Worm (Caenorhabditis elegans) whole organism, mixed stage, embryonic: Measurements from ENCODE around the gene nspd-9.

ENCODE experiments used
- M03D4.4 ChIP-seq: sonication (generic microtip); optimal IDR thresholded peaks from 2 replicates; lab custom pipeline; 2017; ENCODE audit warnings: mild to moderate bottlenecking, missing genetic modification characterization, missing compliant biosample characterization
- bed-3 ChIP-seq: fragments of 200-800 bp; sonication (Bioruptor generic); optimal IDR thresholded peaks from 3 replicates; lab custom pipeline; 2018; ENCODE audit warnings: mild to moderate bottlenecking, missing genetic modification characterization, moderate library complexity, missing compliant biosample characterization
- blmp-1 ChIP-seq: fragments of 150-350 bp; optimal IDR thresholded peaks from 2 replicates; lab custom pipeline; 2014; ENCODE audit warnings: missing biosample characterization, missing genetic modification characterization
- ceh-43 ChIP-seq: fragments of 200-800 bp; sonication (Bioruptor generic); optimal IDR thresholded peaks from 2 replicates; lab custom pipeline; 2018; ENCODE audit warnings: mild to moderate bottlenecking, missing genetic modification characterization, moderate library complexity, missing compliant biosample characterization
- ceh-83 ChIP-seq: fragments of 200-800 bp; sonication (Bioruptor generic); optimal IDR thresholded peaks from 2 replicates; lab custom pipeline; 2018; ENCODE audit warnings: mild to moderate bottlenecking, missing genetic modification characterization, missing compliant biosample characterization
- ces-1 ChIP-seq: fragments of 150-350 bp; optimal IDR thresholded peaks from 2 replicates; lab custom pipeline; 2014; ENCODE audit warnings: missing biosample characterization, missing genetic modification reagents, missing genetic modification characterization
- cnd-1 ChIP-seq: fragments of 200-800 bp; sonication (Bioruptor generic); optimal IDR thresholded peaks from 2 replicates; lab custom pipeline; 2018; ENCODE audit warnings: mild to moderate bottlenecking, missing genetic modification characterization, missing compliant biosample characterization
- drap-1 ChIP-seq: fragments of 200-800 bp; sonication (Bioruptor generic); optimal IDR thresholded peaks from 3 replicates; lab custom pipeline; 2018; ENCODE audit warnings: mild to moderate bottlenecking, missing genetic modification characterization, missing compliant biosample characterization
- elt-1 ChIP-seq: sonication (generic microtip); optimal IDR thresholded peaks from 2 replicates; lab custom pipeline; 2017; ENCODE audit warnings: missing genetic modification characterization, mild to moderate bottlenecking, missing compliant biosample characterization, antibody characterized with exemption, moderate library complexity, borderline replicate concordance; ENCODE audit not compliant: insufficient read depth
- elt-3 ChIP-seq: fragments of 150-350 bp; optimal IDR thresholded peaks from 2 replicates; lab custom pipeline; 2014; ENCODE audit warnings: missing biosample characterization, missing genetic modification characterization
- ham-2 ChIP-seq: fragments of 200-800 bp; sonication (Bioruptor generic); optimal IDR thresholded peaks from 2 replicates; lab custom pipeline; 2018; ENCODE audit warnings: mild to moderate bottlenecking, missing genetic modification characterization, missing compliant biosample characterization
- hlh-1 ChIP-seq: fragments of 150-350 bp; optimal IDR thresholded peaks from 2 replicates; lab custom pipeline; 2014; ENCODE audit warnings: missing biosample characterization, missing genetic modification reagents, missing genetic modification characterization
- lin-13 ChIP-seq: fragments of 150-350 bp; optimal IDR thresholded peaks from 2 replicates; lab custom pipeline; 2014; ENCODE audit warnings: missing biosample characterization, missing genetic modification characterization
- lin-32 ChIP-seq: fragments of 200-800 bp; sonication (Bioruptor generic); optimal IDR thresholded peaks from 2 replicates; lab custom pipeline; 2018; ENCODE audit warnings: mild to moderate bottlenecking, missing genetic modification characterization, missing compliant biosample characterization
- mep-1 ChIP-seq: fragments of 150-350 bp; optimal IDR thresholded peaks from 2 replicates; lab custom pipeline; 2017; ENCODE audit warnings: missing biosample characterization, missing genetic modification reagents, missing genetic modification characterization, inconsistent platforms
- nhr-12 ChIP-seq: fragments of 150-350 bp; optimal IDR thresholded peaks from 2 replicates; lab custom pipeline; 2014; ENCODE audit warnings: missing biosample characterization, missing genetic modification characterization
- nhr-2 ChIP-seq: fragments of 150-350 bp; optimal IDR thresholded peaks from 2 replicates; lab custom pipeline; 2014; ENCODE audit warnings: missing biosample characterization, missing genetic modification characterization
- nhr-237 ChIP-seq: fragments of 150-350 bp; optimal IDR thresholded peaks from 2 replicates; lab custom pipeline; 2014; ENCODE audit warnings: missing biosample characterization, missing genetic modification characterization
- nhr-28 ChIP-seq: fragments of 150-350 bp; optimal IDR thresholded peaks from 2 replicates; lab custom pipeline; 2014; ENCODE audit warnings: missing biosample characterization, missing genetic modification characterization
- nhr-76 ChIP-seq: sonication (generic microtip); optimal IDR thresholded peaks from 2 replicates; lab custom pipeline; 2017; ENCODE audit warnings: missing biosample characterization, missing genetic modification characterization
- pha-4 ChIP-seq: fragments of 150-350 bp; optimal IDR thresholded peaks from 2 replicates; lab custom pipeline; 2018; ENCODE audit warnings: missing biosample characterization, missing genetic modification reagents, missing genetic modification characterization
- sem-2 ChIP-seq: fragments of 200-800 bp; sonication (Bioruptor generic); optimal IDR thresholded peaks from 2 replicates; lab custom pipeline; 2018; ENCODE audit warnings: mild to moderate bottlenecking, missing genetic modification characterization, missing compliant biosample characterization
- snpc-4 ChIP-seq: fragments of 150-350 bp; optimal IDR thresholded peaks from 2 replicates; lab custom pipeline; 2014; ENCODE audit warnings: missing biosample characterization, missing genetic modification characterization
- sptf-1 ChIP-seq: sonication (generic microtip); optimal IDR thresholded peaks from 2 replicates; lab custom pipeline; 2017; ENCODE audit warnings: mild to moderate bottlenecking, missing genetic modification characterization, moderate library complexity, missing compliant biosample characterization
- tbx-8 ChIP-seq: fragments of 200-800 bp; sonication (Bioruptor generic); optimal IDR thresholded peaks from 2 replicates; lab custom pipeline; 2018; ENCODE audit warnings: mild to moderate bottlenecking, missing genetic modification characterization, moderate library complexity, missing compliant biosample characterization
- unc-120 ChIP-seq: sonication (generic microtip); optimal IDR thresholded peaks from 2 replicates; lab custom pipeline; 2017; ENCODE audit warnings: missing genetic modification characterization, missing compliant biosample characterization; ENCODE audit not compliant: poor library complexity, severe bottlenecking
- unc-39 ChIP-seq: fragments of 150-350 bp; optimal IDR thresholded peaks from 2 replicates; lab custom pipeline; 2014; ENCODE audit warnings: missing biosample characterization, missing genetic modification characterization
- zip-8 ChIP-seq: fragments of 150-350 bp; optimal IDR thresholded peaks from 2 replicates; lab custom pipeline; 2014; ENCODE audit warnings: missing biosample characterization, missing genetic modification characterization
- ztf-11 ChIP-seq: fragments of 150-350 bp; optimal IDR thresholded peaks from 2 replicates; lab custom pipeline; 2014; ENCODE audit warnings: missing biosample characterization, missing genetic modification characterization

Gene nspd-9

ce11 chrIII:4873395-4873794 is 43.3 kb upstream of the nspd-9 start:
- no peak for TF ChIP-seq ham-2 (GFP tag; lab: Kevin White, UChicago)
- no peak for TF ChIP-seq pha-4
- no peak for TF ChIP-seq ces-1
- no peak for TF ChIP-seq lin-13
- no peak for TF ChIP-seq lin-32
- TF ChIP-seq tbx-8, result no peak
- TF ChIP-seq nhr-2 (tag; lab: Kevin White, UChicago), result no peak
- TF ChIP-seq snpc-4, result no peak
- no peak for TF ChIP-seq nhr-76
- TF ChIP-seq cnd-1 (tag; lab: Kevin White, UChicago), result no peak
- no peak for TF ChIP-seq sptf-1 (tag; lab: Kevin White, UChicago)
- no peak for TF ChIP-seq sem-2 (GFP tag; lab: Kevin White, UChicago)
- TF ChIP-seq hlh-1, result no peak
- no peak for TF ChIP-seq blmp-1
- TF ChIP-seq ceh-43 (GFP tag; lab: Kevin White, UChicago), result no peak
- TF ChIP-seq drap-1, result no peak
- TF ChIP-seq nhr-237 (tag; lab: Kevin White, UChicago), result no peak
- TF ChIP-seq mep-1, result no peak
- TF ChIP-seq elt-3 (tag; lab: Kevin White, UChicago), result no peak

- no peak for TF ChIP-seq nhr-237 (tag; lab: Kevin White, UChicago)
- no peak for TF ChIP-seq lin-32
- TF ChIP-seq ces-1, result no peak
- TF ChIP-seq mep-1, result no peak
- no peak for TF ChIP-seq ham-2 (GFP tag; lab: Kevin White, UChicago)
- no peak for TF ChIP-seq drap-1
- TF ChIP-seq ceh-43 (GFP tag; lab: Kevin White, UChicago), result no peak
- no peak for TF ChIP-seq M03D4.4
- TF ChIP-seq sptf-1 (tag; lab: Kevin White, UChicago), result no peak
- TF ChIP-seq nhr-28 (tag; lab: Kevin White, UChicago), result no peak
- no peak for TF ChIP-seq tbx-8
- TF ChIP-seq zip-8, result no peak
- no peak for TF ChIP-seq nhr-2 (tag; lab: Kevin White, UChicago)
- TF ChIP-seq unc-120 (tag; lab: Kevin White, UChicago), result no peak
- TF ChIP-seq elt-3 (tag; lab: Kevin White, UChicago), result no peak
- TF ChIP-seq lin-13, result no peak
Measured at ce11 chrIII:4870478-4870877, 40.4 kb upstream of the nspd-9 start, which contains the start of gene gipc-1. Gene gipc-1, plus strand, starts transcription at chrIII:4870778.

DNA sequence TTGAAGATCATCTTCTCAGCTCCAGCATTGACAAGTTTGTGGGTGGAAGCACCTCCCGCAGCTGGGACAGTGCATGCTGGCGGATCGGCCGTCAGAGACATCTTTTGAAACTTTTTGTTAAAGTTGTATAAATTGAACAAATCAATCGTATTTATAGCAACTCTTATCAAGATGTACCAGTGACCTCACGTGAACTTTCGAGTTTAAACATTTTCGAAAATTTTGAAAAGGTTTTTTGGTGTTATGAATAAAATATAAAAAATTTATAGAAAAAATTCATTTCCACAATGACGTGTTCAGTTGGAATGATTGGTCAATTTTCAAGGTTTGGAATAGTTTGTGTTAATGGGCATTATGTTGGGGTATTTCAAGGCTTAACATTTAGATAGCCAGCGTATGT is 38.5 kb upstream of the nspd-9 start, which contains the start of the genes msd-4 and C35D10.3:
Gene msd-4 (minus strand): TSS at position 101 of the 400 bp plus-strand sequence.
Gene C35D10.3 (plus strand): TSS at position 279 of the 400 bp plus-strand sequence.
- TF ChIP-seq nhr-237 (tag; lab: Kevin White, UChicago) (no peak), ztf-11 (no peak), ces-1 (no peak), elt-1 (tag; lab: Kevin White, UChicago) (no peak), cnd-1 (tag; lab: Kevin White, UChicago) (no peak), blmp-1 (no peak), M03D4.4 (no peak), ceh-43 (GFP tag; lab: Kevin White, UChicago) (no peak), nhr-2 (tag; lab: Kevin White, UChicago) (no peak), zip-8 (no peak), drap-1 (no peak), bed-3 (GFP tag; lab: Kevin White, UChicago) (no peak), sem-2 (GFP tag; lab: Kevin White, UChicago) (no peak), lin-32 (no peak), unc-120 (tag; lab: Kevin White, UChicago) (no peak), nhr-12 (no peak), elt-3 (tag; lab: Kevin White, UChicago) (no peak), ham-2 (GFP tag; lab: Kevin White, UChicago) (no peak)
- TF ChIP-seq, all 35 proteins: peak for 0

DNA sequence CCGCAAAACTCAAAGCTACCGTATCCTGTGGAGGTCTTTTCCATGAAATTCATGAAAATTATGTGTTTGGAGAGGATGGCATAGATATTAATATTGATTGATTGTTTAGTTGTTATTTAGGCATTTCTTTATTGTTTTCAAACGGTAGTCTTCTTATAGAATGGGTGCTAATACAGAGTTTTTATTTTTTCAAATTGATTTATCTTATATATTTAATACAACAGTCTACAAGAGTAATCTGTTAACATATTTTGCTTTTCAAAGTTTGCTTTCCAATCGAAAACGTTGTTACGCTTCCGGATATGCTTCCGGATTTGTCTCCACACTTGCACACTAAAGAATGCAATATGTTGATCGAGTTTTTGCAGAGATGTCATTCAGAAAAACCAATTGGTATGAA is 36.7 kb upstream of the nspd-9 start, which contains the start of gene C35D10.17:
Gene C35D10.17 (plus strand): TSS at position 301 of the 400 bp plus-strand sequence.
- no peak for TF ChIP-seq blmp-1
- no peak for TF ChIP-seq tbx-8
- no peak for TF ChIP-seq unc-39 (tag; lab: Kevin White, UChicago)
- no peak for TF ChIP-seq elt-1 (tag; lab: Kevin White, UChicago)
- no peak for TF ChIP-seq ceh-83
- TF ChIP-seq ham-2 (GFP tag; lab: Kevin White, UChicago), result no peak
- no peak for TF ChIP-seq snpc-4
- TF ChIP-seq nhr-237 (tag; lab: Kevin White, UChicago), result no peak
- TF ChIP-seq M03D4.4, result no peak
- TF ChIP-seq nhr-28 (tag; lab: Kevin White, UChicago), result no peak
- TF ChIP-seq ces-1, result no peak
- no peak for TF ChIP-seq nhr-12
- TF ChIP-seq drap-1, result no peak
- TF ChIP-seq, all 35 proteins: peak for 0

ce11 chrIII:4863127-4863526 is 33.0 kb upstream of the nspd-9 start, which contains the start of gene coq-8:
Gene coq-8, plus strand, starts transcription at chrIII:4863427.
- no peak for TF ChIP-seq ham-2 (GFP tag; lab: Kevin White, UChicago)
- TF ChIP-seq bed-3 (GFP tag; lab: Kevin White, UChicago), result no peak
- TF ChIP-seq unc-39 (tag; lab: Kevin White, UChicago), result no peak
- TF ChIP-seq hlh-1, result no peak
- TF ChIP-seq ceh-83, result no peak
- TF ChIP-seq sem-2 (GFP tag; lab: Kevin White, UChicago), result no peak
- TF ChIP-seq pha-4, result no peak
- no peak for TF ChIP-seq lin-32
